Fruit fly (Drosophila melanogaster): ENCODE data around the gene Galk.

Galk gene

dm6 chr3L:8978678-8979413, 7.0 kb downstream of the Galk start (continued):
- TF ChIP-seq trem (tag; optimal IDR thresholded peaks at IDR 0.05) (no peak), aop (GFP tag; IDR thresholded peaks at IDR 0.05) (no peak), Adf1 (GFP tag; IDR thresholded peaks at IDR 0.05) (peak; percentile 11; the same call in 1 of the 2 replicates), Dref (GFP tag; IDR thresholded peaks at IDR 0.05) (no peak), ATbp (GFP tag; optimal IDR thresholded peaks at IDR 0.05) (peak; percentile 40), Xrp1 (GFP tag; IDR thresholded peaks at IDR 0.05) (0 out of 2 replicates have a peak, but pooled peaks have one; percentile 21), CG11560 (tag; IDR thresholded peaks at IDR 0.05) (no peak), ttk (GFP tag; IDR thresholded peaks at IDR 0.05) (peak; percentile 51), CoRest (tag; optimal IDR thresholded peaks at IDR 0.05) (no peak), crol (GFP tag; IDR thresholded peaks at IDR 0.05) (peak; percentile 89), Sry-β (GFP tag; optimal IDR thresholded peaks at IDR 0.05) (no peak), zen (tag; optimal IDR thresholded peaks at IDR 0.05) (no peak), HmgZ (tag; optimal IDR thresholded peaks at IDR 0.05) (no peak), da (GFP tag; optimal IDR thresholded peaks at IDR 0.05) (no peak), gce (GFP tag; IDR thresholded peaks at IDR 0.05) (0 out of 3 replicates have a peak, but pooled peaks have one; percentile 39), CG17186 (GFP tag; optimal IDR thresholded peaks at IDR 0.05) (no peak), stc (GFP tag; IDR thresholded peaks at IDR 0.05) (peak; percentile 15; the same call in 1 of the 2 replicates), Max (GFP tag; optimal IDR thresholded peaks at IDR 0.05) (peak; percentile 13), NC2β (GFP tag; optimal IDR thresholded peaks at IDR 0.05) (no peak), fru (optimal IDR thresholded peaks at IDR 0.05) (no peak), Fer3 (tag; optimal IDR thresholded peaks at IDR 0.05) (no peak), CrebB (tag; optimal IDR thresholded peaks at IDR 0.05) (peak; percentile 32), CG11456 (GFP tag; IDR thresholded peaks at IDR 0.05) (no peak), CG16815 (GFP tag; optimal IDR thresholded peaks at IDR 0.05) (no peak), ranshi (GFP tag; IDR thresholded peaks at IDR 0.05) (no peak), Atf-2 (GFP tag; optimal IDR thresholded peaks at IDR 0.05) (no peak), CG18619 (GFP tag; optimal IDR thresholded peaks at IDR 0.05) (no peak), pb (GFP tag; optimal IDR thresholded peaks at IDR 0.05) (no peak), Optix (GFP tag; IDR thresholded peaks at IDR 0.05) (no peak), Dbx (GFP tag; IDR thresholded peaks at IDR 0.05) (no peak), CG8281 (tag; optimal IDR thresholded peaks at IDR 0.05) (no peak), CG32772 (GFP tag; IDR thresholded peaks at IDR 0.05) (no peak), dysf (GFP tag; IDR thresholded peaks at IDR 0.05) (no peak), CG1603 (tag; optimal IDR thresholded peaks at IDR 0.05) (no peak), CG17912 (GFP tag; optimal IDR thresholded peaks at IDR 0.05) (no peak), nmo (GFP tag; optimal IDR thresholded peaks at IDR 0.05) (peak; percentile 22), CG12299 (tag; optimal IDR thresholded peaks at IDR 0.05) (no peak), Side (GFP tag; optimal IDR thresholded peaks at IDR 0.05) (no peak), Rfx (GFP tag; IDR thresholded peaks at IDR 0.05) (no peak), H2.0 (GFP tag; IDR thresholded peaks at IDR 0.05) (no peak), CG7745 (tag; optimal IDR thresholded peaks at IDR 0.05) (no peak), CG12391 (tag; optimal IDR thresholded peaks at IDR 0.05) (peak; percentile 9), CG7372 (GFP tag; IDR thresholded peaks at IDR 0.05) (no peak), ind (GFP tag; optimal IDR thresholded peaks at IDR 0.05) (no peak), Nf-YB (GFP tag; optimal IDR thresholded peaks at IDR 0.05) (peak; percentile 17), ci (GFP tag; IDR thresholded peaks at IDR 0.05) (peak; percentile 63), NK7.1 (GFP tag; optimal IDR thresholded peaks at IDR 0.05) (no peak), CG33213 (GFP tag; optimal IDR thresholded peaks at IDR 0.05) (no peak), Blimp-1 (GFP tag; optimal IDR thresholded peaks at IDR 0.05) (peak; percentile 21), nau (GFP tag; optimal IDR thresholded peaks at IDR 0.05) (no peak), CTCF (GFP tag; optimal IDR thresholded peaks at IDR 0.05) (no peak), CG10366 (GFP tag; IDR thresholded peaks at IDR 0.05) (peak; percentile 36; the same call in 1 of the 2 replicates)
